Worm (Caenorhabditis elegans): ENCODE results near the gene gfm-1.

- no peak for TF ChIP-seq lin-35 (GFP tag; optimal IDR thresholded peaks at IDR 0.05)
- no peak for TF ChIP-seq lsy-2 (tag; optimal IDR thresholded peaks at IDR 0.05)
- no peak for TF ChIP-seq pqm-1 (tag; optimal IDR thresholded peaks at IDR 0.05)
- TF ChIP-seq sptf-1 (tag; optimal IDR thresholded peaks at IDR 0.05) = no peak
- TF ChIP-seq ama-1 (optimal IDR thresholded peaks at IDR 0.05) = no peak
- no peak for TF ChIP-seq mdl-1 (tag; optimal IDR thresholded peaks at IDR 0.05)
- no peak for TF ChIP-seq nhr-77 (tag; optimal IDR thresholded peaks at IDR 0.05)
- no peak for TF ChIP-seq ztf-11 (tag; optimal IDR thresholded peaks at IDR 0.05)
- TF ChIP-seq zag-1 (tag; optimal IDR thresholded peaks at IDR 0.05) = no peak
- no peak for TF ChIP-seq irx-1 (tag; optimal IDR thresholded peaks at IDR 0.05)
- no peak for TF ChIP-seq nhr-90 (tag; optimal IDR thresholded peaks at IDR 0.05; ENCODE audit: poor library complexity)
- no peak for TF ChIP-seq nhr-76 (tag; optimal IDR thresholded peaks at IDR 0.05)
- no peak for TF ChIP-seq ets-5 (GFP tag; IDR thresholded peaks at IDR 0.05)
These were observed 45.7 kb downstream of the gfm-1 start for ce11 chrII:13163009-13163408.
